Worm (Caenorhabditis elegans) whole organism, dauer: ENCODE measurements around the gene F22B5.4.

ENCODE experiments used
- unc-62 ChIP-seq: sonication (generic microtip); optimal IDR thresholded peaks from 2 replicates; lab custom pipeline; 2017; ENCODE audit warnings: missing biosample characterization, missing genetic modification reagents, missing genetic modification characterization

The F22B5.4 gene

DNA sequence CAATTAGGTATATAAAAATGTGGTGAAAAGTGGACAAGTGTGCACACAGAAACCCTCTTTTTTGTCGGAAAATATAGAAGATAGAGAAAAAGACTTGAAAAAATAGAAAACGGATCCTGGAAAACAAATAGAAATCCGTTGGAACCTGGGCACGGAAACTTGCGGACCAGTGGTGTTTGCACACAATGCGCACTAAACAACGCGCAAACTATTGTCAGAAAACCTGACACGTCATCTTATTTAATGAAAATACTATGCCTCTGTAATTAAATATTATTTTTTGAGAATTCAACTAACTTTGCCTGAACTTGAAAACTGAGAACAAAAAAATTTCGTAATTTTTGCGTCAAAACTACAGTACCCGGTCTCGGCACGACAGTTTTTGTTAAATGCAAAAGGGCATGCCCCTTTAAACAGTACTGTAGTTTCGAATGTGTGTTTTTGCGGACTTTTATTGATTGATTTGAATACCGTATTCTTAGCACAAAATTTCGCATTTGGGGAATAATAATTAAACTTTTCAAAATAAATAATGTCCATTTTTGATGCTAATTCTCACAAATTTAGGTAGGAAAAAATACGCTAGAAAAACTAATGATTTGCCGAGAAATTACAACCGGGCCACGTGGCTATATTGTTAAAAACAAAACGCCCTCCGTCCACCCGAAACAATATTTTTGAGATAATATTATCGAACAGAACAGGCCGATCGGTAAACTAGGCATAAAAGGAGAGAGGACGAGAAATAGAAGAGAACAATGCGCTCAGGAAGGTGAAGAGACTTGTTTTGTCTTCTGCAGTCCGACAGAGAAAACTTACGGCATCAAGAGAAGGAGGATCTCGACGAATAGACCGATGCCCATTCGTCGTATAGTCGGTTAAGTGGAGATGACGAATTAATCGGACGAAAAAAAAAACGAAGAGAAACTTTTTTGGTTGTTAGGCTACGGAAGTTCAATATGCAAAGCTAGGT lies 20.3 kb upstream of the F22B5.4 start:
- no peak for TF ChIP-seq unc-62 (GFP tag; lab: Kevin White, UChicago)

DNA sequence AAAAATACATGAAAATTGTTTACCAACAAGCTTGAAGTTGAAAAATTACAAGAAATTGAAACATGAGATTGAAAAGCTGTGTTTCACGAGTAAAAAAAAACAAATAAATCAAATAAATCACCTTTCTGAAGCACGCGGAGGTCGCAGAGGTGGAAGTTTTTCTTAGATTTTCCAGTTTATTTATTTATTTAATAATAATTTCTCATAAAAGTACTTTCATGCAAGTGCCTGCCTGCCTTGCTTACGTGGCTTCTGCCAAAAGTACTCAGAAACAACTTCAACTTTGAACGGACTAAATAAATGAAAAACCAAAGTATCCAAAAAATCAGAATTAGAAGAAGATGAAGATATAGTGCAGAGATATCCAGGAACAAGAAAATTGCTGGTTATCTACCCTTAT lies 17.6 kb upstream of the F22B5.4 start, which contains the start of gene acp-2:
Gene acp-2, minus strand, starts transcription at position 101 of the 400 bp plus-strand sequence.
- TF ChIP-seq unc-62 (GFP tag; lab: Kevin White, UChicago), result no peak

DNA sequence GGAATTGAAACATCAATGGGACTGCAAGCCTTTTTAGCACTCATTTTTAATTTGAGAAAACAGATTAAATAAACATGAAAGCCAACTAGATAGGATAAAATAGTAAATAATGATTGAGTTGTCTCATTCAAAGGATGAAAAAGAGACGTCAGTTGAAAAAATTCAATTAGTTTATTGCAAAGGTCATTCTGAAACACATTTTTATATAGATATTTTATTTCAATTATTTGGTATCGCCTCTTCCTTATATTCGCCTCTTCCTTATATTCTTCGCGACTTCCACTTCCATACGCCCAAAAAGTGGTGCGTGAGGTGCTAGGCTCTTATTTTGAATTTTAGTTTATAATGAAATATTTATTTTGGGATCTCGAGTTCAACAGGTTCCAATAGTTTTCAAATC lies 14.5 kb upstream of the F22B5.4 start, which contains the start of gene acp-4:
Gene acp-4, minus strand, starts transcription at position 101 of the 400 bp plus-strand sequence.
- TF ChIP-seq unc-62 (GFP tag; lab: Kevin White, UChicago), result no peak

DNA sequence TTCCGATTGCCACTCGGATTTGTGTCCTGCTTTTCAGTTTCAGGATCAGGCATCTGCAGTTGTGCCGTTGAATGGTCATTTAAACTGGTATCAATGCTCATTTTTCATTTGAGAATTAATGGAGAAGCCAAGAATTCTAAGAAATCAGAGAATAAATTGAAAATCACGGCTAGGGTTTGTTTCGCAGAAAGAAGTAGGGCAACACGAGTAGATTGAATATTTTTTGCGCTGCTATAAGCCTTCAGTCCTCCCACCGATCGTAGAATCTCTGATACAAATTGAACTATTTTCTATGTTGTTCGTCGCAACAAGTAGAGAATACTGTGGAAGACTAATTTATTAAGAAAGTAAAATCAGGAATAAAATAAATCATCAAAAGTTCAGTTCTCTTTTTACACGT lies 12.5 kb upstream of the F22B5.4 start, which contains the start of gene acp-3:
Gene acp-3, minus strand, starts transcription at position 101 of the 400 bp plus-strand sequence.
- no peak for TF ChIP-seq unc-62 (GFP tag; lab: Kevin White, UChicago)

DNA sequence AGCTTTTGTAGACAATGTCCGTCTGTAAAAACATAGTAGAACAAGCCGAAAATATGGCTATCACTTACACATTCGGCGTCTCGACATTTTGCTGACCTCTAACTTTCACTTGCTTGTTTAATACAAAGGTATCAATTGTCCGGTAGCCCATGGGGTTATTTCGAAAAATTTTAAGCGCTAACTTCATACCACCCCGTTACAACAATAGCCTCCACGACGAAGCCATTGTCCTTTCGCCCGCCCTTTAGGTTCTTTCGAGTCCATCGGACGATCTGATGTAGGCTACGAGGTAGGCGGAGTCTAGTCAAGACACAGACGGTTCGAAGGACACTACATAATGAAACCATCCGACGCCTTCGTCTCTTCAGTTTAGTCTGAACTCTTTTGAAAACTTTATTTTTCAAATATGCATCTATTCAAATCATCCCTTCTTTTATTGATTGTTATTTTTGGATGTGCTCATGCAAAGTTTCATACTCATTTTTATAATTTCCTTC lies 10.7 kb upstream of the F22B5.4 start, which contains the start of gene lips-10:
Gene lips-10, plus strand, starts transcription at position 378 of the 497 bp plus-strand sequence.
- no peak for TF ChIP-seq unc-62 (GFP tag; lab: Kevin White, UChicago)

DNA sequence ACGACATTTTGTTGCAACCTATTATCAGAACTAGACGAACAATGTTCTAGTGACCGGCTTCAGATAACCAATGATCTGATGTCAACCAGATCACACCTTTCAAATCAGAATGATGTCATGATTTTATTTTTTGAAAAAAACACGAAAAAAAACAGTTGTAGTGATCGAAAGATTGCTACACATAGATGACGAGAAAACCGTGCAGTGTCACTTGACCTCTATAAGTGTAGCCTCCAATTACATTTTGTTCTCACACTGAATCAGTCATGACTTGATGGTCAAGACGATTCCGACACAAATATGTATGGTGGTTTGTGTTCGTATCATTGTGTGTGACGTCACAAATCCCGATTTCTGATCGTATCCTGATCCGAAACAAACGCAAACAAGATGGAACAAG lies 9.4 kb upstream of the F22B5.4 start:
- no peak for TF ChIP-seq unc-62 (GFP tag; lab: Kevin White, UChicago)

DNA sequence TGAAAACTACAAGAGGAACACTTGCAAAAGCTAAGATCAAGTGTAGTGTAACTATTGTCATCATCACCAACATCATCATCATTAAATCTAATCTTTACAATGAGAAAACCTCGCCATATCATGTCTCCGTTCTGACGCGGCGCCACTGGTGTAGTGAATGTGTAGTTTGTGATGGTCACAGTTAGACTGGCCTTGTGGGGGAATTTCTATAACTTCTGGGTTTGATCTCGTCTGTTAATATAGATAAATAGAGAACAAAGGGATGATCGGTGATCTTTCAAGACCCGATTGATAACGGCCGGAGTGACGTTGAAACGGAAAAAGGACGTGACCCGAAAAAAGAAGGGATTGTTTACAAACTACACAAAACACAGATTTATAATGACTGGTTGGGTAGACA lies 8.7 kb upstream of the F22B5.4 start:
- TF ChIP-seq unc-62 (GFP tag; lab: Kevin White, UChicago), result no peak

DNA sequence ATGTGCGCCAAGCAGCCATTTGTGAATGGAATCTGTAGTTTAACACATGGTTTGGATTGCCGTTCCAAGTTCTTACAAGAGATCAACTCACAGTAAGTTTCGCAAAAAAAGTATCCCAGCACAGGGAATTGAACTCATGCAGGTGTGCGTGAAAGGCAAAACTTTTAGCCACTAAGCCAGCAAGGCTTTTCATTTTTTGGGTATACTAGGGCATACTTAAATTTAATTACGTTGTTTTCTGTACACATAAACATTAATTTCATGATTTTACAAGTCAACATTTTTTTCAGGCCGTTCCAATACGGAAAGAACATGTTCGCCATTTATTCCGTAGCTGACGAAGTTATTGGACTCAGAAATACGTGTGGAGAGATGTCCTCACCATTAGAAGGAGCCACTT lies 8.0 kb upstream of the F22B5.4 start:
- TF ChIP-seq unc-62 (GFP tag; lab: Kevin White, UChicago), result no peak

DNA sequence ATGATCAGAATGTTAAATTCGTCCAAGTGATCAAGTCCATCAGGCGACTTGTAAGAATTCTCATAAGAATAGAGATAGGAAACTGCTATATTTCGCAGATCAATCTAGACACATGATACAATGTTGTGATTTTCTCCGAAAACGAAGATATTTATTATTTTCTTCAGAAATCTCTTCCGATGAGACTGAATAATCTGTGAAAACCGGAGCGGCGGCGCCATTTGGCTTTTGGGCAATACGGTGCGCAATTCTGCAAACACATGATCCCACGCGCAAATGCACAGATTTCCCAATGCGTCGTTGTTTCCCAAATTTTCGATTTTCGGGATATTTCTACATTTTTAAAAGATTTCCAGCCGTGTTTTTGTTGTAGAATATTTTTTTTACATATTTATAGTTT lies 7.3 kb upstream of the F22B5.4 start:
- TF ChIP-seq unc-62 (GFP tag; lab: Kevin White, UChicago), result no peak

DNA sequence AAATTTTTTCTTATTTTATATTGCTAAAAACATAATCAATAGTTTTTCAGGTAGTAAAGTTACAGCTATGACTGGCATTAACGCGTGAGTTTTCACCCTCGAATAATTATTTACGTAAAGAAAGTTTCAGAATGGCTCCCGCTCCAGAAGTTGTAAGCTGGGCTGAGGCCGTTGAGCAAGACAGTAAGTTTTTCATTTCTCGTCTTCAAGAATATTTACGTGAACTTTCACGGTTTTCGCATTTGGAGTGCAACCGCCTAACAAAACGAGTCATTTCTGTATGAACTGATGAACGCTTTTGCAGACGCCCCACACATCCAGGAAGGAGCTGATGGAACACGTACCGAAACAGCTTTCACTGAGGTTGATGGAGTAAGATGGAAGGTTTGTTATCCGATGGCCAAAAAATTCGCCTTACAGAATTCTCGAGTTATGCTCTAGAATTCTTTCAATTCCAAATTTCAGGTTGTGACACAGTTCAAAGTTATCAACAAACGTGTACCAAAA lies 6.7 kb upstream of the F22B5.4 start, which contains the start of gene eif-3.G:
Gene eif-3.G, plus strand, starts transcription at position 51 of the 507 bp plus-strand sequence.
- TF ChIP-seq unc-62 (GFP tag; lab: Kevin White, UChicago), result no peak

DNA sequence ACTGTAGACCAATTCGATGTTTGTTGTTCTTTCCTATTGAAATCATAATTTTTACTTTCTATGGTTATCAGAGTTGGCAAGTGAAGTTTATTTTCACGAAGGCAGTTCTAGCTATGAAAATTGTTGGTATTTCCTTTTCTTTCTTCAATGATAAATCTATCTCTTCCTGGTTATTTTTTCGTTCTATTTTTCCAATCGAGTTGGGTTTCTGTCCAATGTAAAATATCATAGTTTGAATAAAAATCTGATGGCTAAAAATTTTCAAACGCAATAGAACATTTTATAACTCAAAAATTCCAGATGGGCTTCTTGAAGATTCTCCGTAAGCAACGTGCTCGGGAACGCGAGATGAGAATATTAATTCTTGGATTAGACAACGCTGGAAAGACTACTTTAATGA lies 5.5 kb upstream of the F22B5.4 start, which contains the start of gene evl-20:
Gene evl-20, plus strand, starts transcription at position 301 of the 400 bp plus-strand sequence.
- no peak for TF ChIP-seq unc-62 (GFP tag; lab: Kevin White, UChicago)

DNA sequence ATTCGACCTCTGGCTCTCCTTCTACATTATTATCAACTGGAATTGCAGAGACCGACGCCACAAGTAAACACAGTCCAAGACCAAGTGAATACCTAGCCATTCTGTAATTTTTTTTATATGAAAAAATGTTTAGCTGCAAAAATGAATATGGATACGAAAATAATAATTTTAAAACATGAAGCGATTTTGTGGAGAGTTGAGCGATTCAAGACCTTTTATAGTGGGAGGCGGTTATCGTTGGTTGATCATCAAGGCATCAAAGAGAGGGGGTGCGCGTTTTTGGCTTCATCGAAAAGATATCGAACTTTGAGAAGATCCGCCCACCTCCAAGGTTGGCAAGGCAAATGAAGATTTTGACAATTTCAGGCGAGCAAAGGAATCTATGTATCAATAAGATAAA lies 2.8 kb upstream of the F22B5.4 start, which contains the start of gene cut-3:
Gene cut-3, minus strand, starts transcription at position 101 of the 400 bp plus-strand sequence.
- TF ChIP-seq unc-62 (GFP tag; lab: Kevin White, UChicago), result no peak

DNA sequence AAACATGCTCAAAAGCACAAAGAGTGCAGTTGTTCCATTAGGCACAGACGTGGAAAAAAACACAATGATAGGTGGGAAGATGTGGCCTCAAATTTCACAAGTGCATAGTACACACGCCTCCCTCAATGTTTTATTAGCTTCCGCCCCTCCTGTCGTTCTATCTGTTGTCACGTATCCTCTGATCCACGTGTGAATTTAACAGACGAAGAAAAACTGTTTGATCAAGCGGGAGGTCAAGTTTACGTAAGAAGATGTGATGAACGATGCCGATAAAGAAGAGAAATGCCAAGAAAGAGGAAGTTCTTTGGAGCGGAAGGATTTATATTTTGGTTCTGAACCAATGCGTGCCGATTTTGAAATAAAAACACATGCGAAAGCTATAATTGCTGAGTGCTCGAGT lies 1.2 kb downstream of the F22B5.4 start:
- TF ChIP-seq unc-62 (GFP tag; lab: Kevin White, UChicago), result no peak

DNA sequence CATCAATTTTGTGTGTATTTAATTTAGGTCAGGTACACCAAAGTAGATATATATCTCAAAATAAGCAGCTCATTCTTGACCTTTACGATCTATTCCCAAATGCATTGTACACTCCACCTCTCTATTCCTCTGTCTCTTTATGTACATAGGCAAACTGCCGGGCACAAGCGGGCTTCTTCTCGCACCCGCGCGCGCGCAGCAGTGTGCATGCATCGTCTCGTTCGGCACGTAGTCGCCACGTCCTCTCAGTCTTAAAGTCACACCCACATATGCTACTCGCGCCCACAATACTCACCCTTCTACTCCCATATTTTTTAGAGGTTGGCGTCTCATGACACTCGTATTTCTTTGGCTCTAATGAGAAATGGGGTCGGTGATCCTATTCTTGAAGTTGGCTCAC lies 1.9 kb downstream of the F22B5.4 start:
- TF ChIP-seq unc-62 (GFP tag; lab: Kevin White, UChicago), result no peak

DNA sequence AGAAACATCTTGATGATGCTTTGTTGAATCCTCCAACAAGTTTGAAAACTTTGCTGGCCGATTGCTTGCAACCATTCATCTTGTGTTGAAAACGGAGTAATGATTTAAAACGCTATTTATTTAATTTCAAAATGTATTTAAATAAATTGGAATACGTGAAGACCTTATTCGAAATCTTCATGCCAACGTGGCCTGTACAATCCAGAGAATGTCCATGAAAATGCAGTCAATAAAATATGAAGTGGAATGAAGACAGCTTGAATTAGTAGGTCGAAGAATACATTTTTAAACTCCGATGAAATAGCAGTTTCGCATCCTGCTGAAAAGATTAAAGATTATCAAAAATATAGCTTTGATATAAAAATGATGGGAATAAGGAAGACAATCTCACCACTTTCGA lies 5.0 kb downstream of the F22B5.4 start, which contains the start of gene F22B5.5:
Gene F22B5.5, minus strand, starts transcription at position 101 of the 400 bp plus-strand sequence.
- TF ChIP-seq unc-62 (GFP tag; lab: Kevin White, UChicago), result no peak

DNA sequence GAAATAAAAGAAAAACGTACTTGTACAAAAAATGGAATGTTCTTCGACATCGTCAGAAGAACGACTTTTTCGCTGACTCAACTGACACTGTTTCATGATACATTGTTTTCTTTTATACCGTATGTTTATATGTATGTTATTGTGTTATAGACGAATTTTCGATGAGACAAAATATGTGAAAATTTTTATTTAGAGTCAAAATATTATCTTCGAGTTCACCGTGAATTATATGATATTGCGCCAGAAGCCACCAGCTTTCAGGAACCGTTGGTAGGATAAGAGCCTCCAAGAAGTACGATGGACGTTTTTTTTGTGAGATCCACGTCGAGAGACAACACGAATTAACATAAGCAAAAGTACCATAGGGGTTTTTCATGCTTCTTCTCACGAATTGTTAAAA lies 6.6 kb downstream of the F22B5.4 start, which contains the start of gene F22B5.6:
Gene F22B5.6, minus strand, starts transcription at position 101 of the 400 bp plus-strand sequence.
- TF ChIP-seq unc-62 (GFP tag; lab: Kevin White, UChicago), result no peak
